Worm (Caenorhabditis elegans): Measurements from ENCODE around the gene F14H12.17.

- TF ChIP-seq ces-1 (GFP tag; optimal IDR thresholded peaks at IDR 0.05) (no peak), bed-3 (GFP tag; optimal IDR thresholded peaks at IDR 0.05) (no peak), nhr-76 (tag; optimal IDR thresholded peaks at IDR 0.05) (no peak), mep-1 (tag; optimal IDR thresholded peaks at IDR 0.05) (no peak), elt-3 (tag; optimal IDR thresholded peaks at IDR 0.05) (no peak), zip-8 (tag; optimal IDR thresholded peaks at IDR 0.05) (no peak), lin-13 (tag; optimal IDR thresholded peaks at IDR 0.05) (no peak), nhr-237 (tag; optimal IDR thresholded peaks at IDR 0.05) (no peak), nhr-28 (tag; optimal IDR thresholded peaks at IDR 0.05) (no peak), unc-39 (tag; optimal IDR thresholded peaks at IDR 0.05) (no peak)
Measured at ce11 chrX:4362522-4362921, 578 bp downstream of the F14H12.17 start, which contains the start of gene F14H12.7.

Measured in whole organism, mixed stage, embryonic.